Fruit fly (Drosophila melanogaster): ENCODE measurements around the gene CG8500.

The CG8500 gene

dm6 chr3R:9777941-9778360, 6.5 kb upstream of the CG8500 start, which contains the start of gene RpS29 (continued):
- TF ChIP-seq Hr78 (GFP tag; optimal IDR thresholded peaks at IDR 0.05), result no peak
- peak; percentile 51; the same call in 1 of the 2 replicates for TF ChIP-seq toy (GFP tag; IDR thresholded peaks at IDR 0.05)
- TF ChIP-seq bab2 (GFP tag; optimal IDR thresholded peaks at IDR 0.05), result peak; percentile 86
- TF ChIP-seq shn (GFP tag; optimal IDR thresholded peaks at IDR 0.05), result peak; percentile 88
- TF ChIP-seq CG6813 (GFP tag; optimal IDR thresholded peaks at IDR 0.05), result peak; percentile 82
- TF ChIP-seq Hr39 (optimal IDR thresholded peaks at IDR 0.05), result no peak
- peak; percentile 73 for TF ChIP-seq CG2712 (tag; optimal IDR thresholded peaks at IDR 0.05)
- peak; percentile 78 for TF ChIP-seq CG12942 (GFP tag; optimal IDR thresholded peaks at IDR 0.05)
- TF ChIP-seq CG7372 (GFP tag; IDR thresholded peaks at IDR 0.05), result peak; percentile 77
- TF ChIP-seq vnd (GFP tag; IDR thresholded peaks at IDR 0.05; ENCODE audit: partially characterized antibody), result peak; percentile 84
- TF ChIP-seq CG11093 (GFP tag; IDR thresholded peaks at IDR 0.05), result no peak
- peak; percentile 54 for TF ChIP-seq HLHmδ (GFP tag; optimal IDR thresholded peaks at IDR 0.05)
- TF ChIP-seq wor (GFP tag; IDR thresholded peaks at IDR 0.05), result no peak
- peak; percentile 85 for TF ChIP-seq CG3281 (GFP tag; optimal IDR thresholded peaks at IDR 0.05)
- TF ChIP-seq H15 (GFP tag; IDR thresholded peaks at IDR 0.05), result peak; percentile 68; the same call in 1 of the 3 replicates
- TF ChIP-seq sima (GFP tag; optimal IDR thresholded peaks at IDR 0.05), result peak; percentile 44
- peak; percentile 70 for TF ChIP-seq Fer2 (tag; optimal IDR thresholded peaks at IDR 0.05)
- TF ChIP-seq CG2116 (GFP tag; optimal IDR thresholded peaks at IDR 0.05), result peak; percentile 98
- peak; percentile 73 for TF ChIP-seq CG8290 (GFP tag; optimal IDR thresholded peaks at IDR 0.05)
- TF ChIP-seq CG8290 (tag; optimal IDR thresholded peaks at IDR 0.05), result peak; percentile 31 to 95
- TF ChIP-seq YL-1 (GFP tag; optimal IDR thresholded peaks at IDR 0.05), result peak; percentile 99
- peak; percentile 89 for TF ChIP-seq CG12769 (tag; optimal IDR thresholded peaks at IDR 0.05)
- TF ChIP-seq CG34224 (GFP tag; IDR thresholded peaks at IDR 0.05; ENCODE audit: partially characterized antibody), result peak; percentile 93
- no peak for TF ChIP-seq lov (optimal IDR thresholded peaks at IDR 0.05)
- TF ChIP-seq lov (GFP tag; IDR thresholded peaks at IDR 0.05), result peak; percentile 62; the same call in 1 of the 3 replicates
- TF ChIP-seq CG16779 (GFP tag; IDR thresholded peaks at IDR 0.05), result peak; percentile 67
- no peak for TF ChIP-seq tio (GFP tag; optimal IDR thresholded peaks at IDR 0.05)
- TF ChIP-seq NfI (GFP tag; optimal IDR thresholded peaks at IDR 0.05), result peak; percentile 87
- peak; percentile 66 for TF ChIP-seq CG6854 (GFP tag; optimal IDR thresholded peaks at IDR 0.05)
- TF ChIP-seq HmgZ (tag; optimal IDR thresholded peaks at IDR 0.05), result peak; percentile 95
- peak; percentile 60 for TF ChIP-seq CG14050 (GFP tag; IDR thresholded peaks at IDR 0.05)
- TF ChIP-seq tup (GFP tag; optimal IDR thresholded peaks at IDR 0.05), result peak; percentile 45
- peak; percentile 62 for TF ChIP-seq CG13424 (tag; optimal IDR thresholded peaks at IDR 0.05)
- TF ChIP-seq CG30020 (tag; optimal IDR thresholded peaks at IDR 0.05), result peak; percentile 44
- TF ChIP-seq CG13296 (GFP tag; optimal IDR thresholded peaks at IDR 0.05), result peak; percentile 90
- peak; percentile 66 for TF ChIP-seq unpg (GFP tag; optimal IDR thresholded peaks at IDR 0.05)
- peak; percentile 71 for TF ChIP-seq Fer3 (tag; optimal IDR thresholded peaks at IDR 0.05)
- TF ChIP-seq CG14014 (GFP tag; IDR thresholded peaks at IDR 0.05), result peak; percentile 79
- TF ChIP-seq lmd (GFP tag; IDR thresholded peaks at IDR 0.05), result peak; percentile 71; the same call in 1 of the 2 replicates
- peak; percentile 84 for TF ChIP-seq CG2129 (GFP tag; IDR thresholded peaks at IDR 0.05; ENCODE audit: partially characterized antibody)
- TF ChIP-seq CG12659 (GFP tag; optimal IDR thresholded peaks at IDR 0.05), result peak; percentile 92
- peak; percentile 63 for TF ChIP-seq CoRest (tag; optimal IDR thresholded peaks at IDR 0.05)
- TF ChIP-seq CHES-1-like (GFP tag; optimal IDR thresholded peaks at IDR 0.05), result peak; percentile 93
- TF ChIP-seq CG6683 (GFP tag; optimal IDR thresholded peaks at IDR 0.05), result peak; percentile 73
- peak; percentile 96 for TF ChIP-seq NC2β (GFP tag; optimal IDR thresholded peaks at IDR 0.05)
- TF ChIP-seq CG8944 (GFP tag; optimal IDR thresholded peaks at IDR 0.05), result peak; percentile 84
- peak; percentile 78 for TF ChIP-seq nmo (GFP tag; optimal IDR thresholded peaks at IDR 0.05)
- no peak for TF ChIP-seq corto (GFP tag; optimal IDR thresholded peaks at IDR 0.05)
- peak; percentile 94 for TF ChIP-seq NFAT (GFP tag; IDR thresholded peaks at IDR 0.05)
- TF ChIP-seq CG10366 (GFP tag; IDR thresholded peaks at IDR 0.05), result peak; percentile 86

Data from whole organism, embryonic.